Fruit fly (Drosophila melanogaster): ENCODE measurements around the gene CG5708.

Gene CG5708

DNA sequence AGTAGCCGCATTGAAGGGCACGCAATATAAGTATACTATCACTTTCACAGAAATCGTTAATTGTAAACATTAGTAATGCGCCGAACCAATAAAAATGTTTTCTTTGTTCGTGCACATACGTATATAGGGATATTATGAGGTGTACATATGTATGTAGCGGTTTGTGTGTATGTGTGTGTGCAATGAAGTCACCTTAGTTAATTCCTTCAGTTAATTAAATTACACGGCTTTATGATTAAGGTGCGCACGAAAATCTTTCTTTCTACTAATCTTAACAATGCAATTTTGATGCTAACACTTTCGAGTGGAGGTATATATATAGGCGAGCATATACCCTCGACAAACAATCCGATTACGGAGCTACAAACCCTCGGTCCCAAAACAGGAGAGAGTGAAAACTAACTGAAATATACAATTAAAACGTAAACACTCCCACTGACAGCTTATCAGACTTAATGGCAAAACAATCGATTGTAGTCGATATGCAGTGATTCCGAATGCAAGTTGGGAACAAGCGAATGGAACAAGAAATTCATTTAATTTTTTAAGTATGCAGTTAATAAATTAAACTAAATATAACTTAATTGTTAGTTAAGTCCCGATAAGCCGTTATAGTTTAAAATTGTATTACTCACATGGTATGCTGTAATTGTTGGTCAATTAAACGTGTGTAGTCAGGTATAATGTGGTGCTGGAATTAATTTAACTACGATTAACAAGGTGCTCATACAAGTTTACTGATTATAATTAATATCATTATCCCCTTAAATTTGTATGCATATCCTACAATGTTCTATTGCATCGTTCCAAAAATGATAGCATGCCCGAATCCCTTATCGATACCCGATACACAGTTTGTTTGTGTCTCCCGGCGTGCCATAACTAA, 5.9 kb downstream of the CG5708 start, which contains the start of the genes Npc1a and Prosalpha6 (continued):
- peak; percentile 100 for TF ChIP-seq CG1603 (tag; optimal IDR thresholded peaks at IDR 0.05)
- TF ChIP-seq HmgZ (tag; optimal IDR thresholded peaks at IDR 0.05), result peak; percentile 22
- TF ChIP-seq HLH54F (GFP tag; optimal IDR thresholded peaks at IDR 0.05), result peak; percentile 5
- TF ChIP-seq CG11247 (GFP tag; IDR thresholded peaks at IDR 0.05), result no peak
- TF ChIP-seq h (optimal IDR thresholded peaks at IDR 0.05), result no peak
- no peak for TF ChIP-seq Hey (tag; optimal IDR thresholded peaks at IDR 0.05)
- TF ChIP-seq unc-4 (GFP tag; IDR thresholded peaks at IDR 0.05; ENCODE audit: partially characterized antibody), result peak; percentile 67
- peak; percentile 56; the same call in 2 of the 3 replicates for TF ChIP-seq CG6791 (GFP tag; IDR thresholded peaks at IDR 0.05; ENCODE audit: partially characterized antibody)
- peak; percentile 74 for TF ChIP-seq knrl (GFP tag; IDR thresholded peaks at IDR 0.05; ENCODE audit: partially characterized antibody)
- TF ChIP-seq CG7928 (GFP tag; optimal IDR thresholded peaks at IDR 0.05), result no peak
- no peak for TF ChIP-seq unpg (GFP tag; optimal IDR thresholded peaks at IDR 0.05)
- no peak for TF ChIP-seq psq (GFP tag; optimal IDR thresholded peaks at IDR 0.05)
- TF ChIP-seq CG3407 (GFP tag; optimal IDR thresholded peaks at IDR 0.05), result no peak
- no peak for TF ChIP-seq klu (GFP tag; IDR thresholded peaks at IDR 0.05)
- TF ChIP-seq abd-A (tag; optimal IDR thresholded peaks at IDR 0.05), result no peak
- no peak for TF ChIP-seq esg (GFP tag; conservative IDR thresholded peaks at IDR 0.05)
- peak; percentile 11 for TF ChIP-seq CG4617 (GFP tag; optimal IDR thresholded peaks at IDR 0.05; ENCODE audit: borderline replicate concordance)
- no peak for TF ChIP-seq CG10366 (GFP tag; IDR thresholded peaks at IDR 0.05)
- no peak for TF ChIP-seq Dfd (GFP tag; optimal IDR thresholded peaks at IDR 0.05)
- no peak for TF ChIP-seq Optix (GFP tag; IDR thresholded peaks at IDR 0.05)
- TF ChIP-seq emc (GFP tag; optimal IDR thresholded peaks at IDR 0.05), result no peak
- TF ChIP-seq CG16779 (GFP tag; IDR thresholded peaks at IDR 0.05), result no peak
- TF ChIP-seq Dip2 (GFP tag; IDR thresholded peaks at IDR 0.05), result no peak
- TF ChIP-seq stc (GFP tag; IDR thresholded peaks at IDR 0.05), result no peak
- no peak for TF ChIP-seq fd64A (GFP tag; optimal IDR thresholded peaks at IDR 0.05)
- TF ChIP-seq gem (tag; optimal IDR thresholded peaks at IDR 0.05), result no peak
- TF ChIP-seq sd (tag; optimal IDR thresholded peaks at IDR 0.05), result no peak
- no peak for TF ChIP-seq CG14965 (GFP tag; optimal IDR thresholded peaks at IDR 0.05; ENCODE audit: borderline replicate concordance)
- no peak for TF ChIP-seq NfI (GFP tag; optimal IDR thresholded peaks at IDR 0.05)
- TF ChIP-seq Lhr (GFP tag; optimal IDR thresholded peaks at IDR 0.05), result peak; percentile 33
- no peak for TF ChIP-seq salm (tag; optimal IDR thresholded peaks at IDR 0.05)
- peak; percentile 69 for TF ChIP-seq cg (GFP tag; optimal IDR thresholded peaks at IDR 0.05)
- TF ChIP-seq CG8765 (GFP tag; IDR thresholded peaks at IDR 0.05), result no peak
- no peak for TF ChIP-seq CG9932 (GFP tag; IDR thresholded peaks at IDR 0.05)
- 0 out of 3 replicates have a peak, but pooled peaks have one; percentile 56 for TF ChIP-seq CG7963 (GFP tag; IDR thresholded peaks at IDR 0.05; ENCODE audit: partially characterized antibody)
- TF ChIP-seq B-H1 (GFP tag; IDR thresholded peaks at IDR 0.05), result no peak
- TF ChIP-seq Side (GFP tag; optimal IDR thresholded peaks at IDR 0.05), result no peak
- no peak for TF ChIP-seq CG17359 (tag; optimal IDR thresholded peaks at IDR 0.05)
- no peak for TF ChIP-seq sima (GFP tag; optimal IDR thresholded peaks at IDR 0.05)

DNA sequence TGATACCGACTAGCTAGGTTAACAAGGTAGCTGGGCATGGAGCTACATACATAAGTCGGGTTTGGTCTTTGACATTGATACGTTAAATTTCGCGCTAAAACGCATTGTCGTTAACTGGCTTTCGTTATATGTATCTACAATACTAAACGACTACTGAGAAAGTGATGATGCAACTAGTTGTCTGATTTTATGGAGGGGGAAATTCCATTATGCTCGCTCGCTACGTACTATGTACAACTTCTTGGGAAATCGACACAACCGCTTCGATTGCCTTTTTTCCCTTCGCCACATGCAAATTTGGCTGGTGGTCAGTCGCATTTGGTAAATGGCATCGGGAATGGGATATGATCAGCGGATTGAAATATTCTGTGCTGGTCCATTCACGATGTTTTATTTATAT, 6.6 kb downstream of the CG5708 start:
- no peak for TF ChIP-seq H15 (GFP tag; IDR thresholded peaks at IDR 0.05)
- TF ChIP-seq CG15479 (GFP tag; optimal IDR thresholded peaks at IDR 0.05), result peak; percentile 14
- TF ChIP-seq eve (GFP tag; optimal IDR thresholded peaks at IDR 0.05), result peak in 1 of 2 experiments; percentile 75
- no peak for TF ChIP-seq Rx (GFP tag; IDR thresholded peaks at IDR 0.05)
- no peak for TF ChIP-seq pfk (GFP tag; optimal IDR thresholded peaks at IDR 0.05)
- TF ChIP-seq toy (GFP tag; IDR thresholded peaks at IDR 0.05), result no peak
- peak in 1 of 2 experiments; percentile 96 for TF ChIP-seq Pdp1 (GFP tag; optimal IDR thresholded peaks at IDR 0.05)
- no peak for TF ChIP-seq CG4820 (GFP tag; optimal IDR thresholded peaks at IDR 0.05)
- no peak for TF ChIP-seq CG15269 (tag; optimal IDR thresholded peaks at IDR 0.05)
- no peak for TF ChIP-seq Hand (GFP tag; optimal IDR thresholded peaks at IDR 0.05)
- no peak for TF ChIP-seq gcm2 (GFP tag; optimal IDR thresholded peaks at IDR 0.05)
- TF ChIP-seq tll (GFP tag; optimal IDR thresholded peaks at IDR 0.05), result no peak

All from whole organism, embryonic.